Worm (Caenorhabditis elegans) whole organism, midembryonic: ENCODE measurements around the gene F11E6.4.

Source experiments
- T22C8.4 ChIP-seq: fragments of 200-800 bp; sonication (Bioruptor generic); IDR thresholded peaks from 2 replicates; pipeline ENCODE4 v1.3.6; 2022; ENCODE audit warnings: missing genetic modification characterization, missing compliant biosample characterization
- cog-1 ChIP-seq: sonication (generic microtip); optimal IDR thresholded peaks from 2 replicates; lab custom pipeline; 2016; ENCODE audit warnings: missing genetic modification characterization, missing compliant biosample characterization
- flt-1 ChIP-seq: fragments of 200-800 bp; sonication (Bioruptor generic); IDR thresholded peaks from 2 replicates; pipeline ENCODE4 v1.3.6; 2022; ENCODE audit warnings: missing genetic modification characterization, missing compliant biosample characterization
- klf-2 ChIP-seq: fragments of 200-800 bp; sonication (Bioruptor generic); conservative IDR thresholded peaks from 2 replicates; pipeline ENCODE4 v1.3.6; 2022; ENCODE audit warnings: missing genetic modification reagents, missing genetic modification characterization, missing compliant biosample characterization
- med-1 ChIP-seq: sonication (generic microtip); optimal IDR thresholded peaks from 2 replicates; lab custom pipeline; 2017; ENCODE audit warnings: missing genetic modification characterization, mild to moderate bottlenecking, missing compliant biosample characterization, antibody characterized with exemption, missing genetic modification reagents; ENCODE audit not compliant: insufficient read depth
- ref-1 ChIP-seq: fragments of 200-800 bp; sonication (Bioruptor generic); conservative IDR thresholded peaks from 2 replicates; pipeline ENCODE4 v1.3.6; 2022; ENCODE audit warnings: missing genetic modification reagents, missing genetic modification characterization, missing compliant biosample characterization
- tab-1 ChIP-seq: fragments of 200-800 bp; sonication (Bioruptor generic); IDR thresholded peaks from 2 replicates; pipeline ENCODE4 v1.3.6; 2022; ENCODE audit warnings: missing genetic modification characterization, missing compliant biosample characterization
- ztf-23 ChIP-seq: fragments of 200-800 bp; sonication (Bioruptor generic); IDR thresholded peaks from 2 replicates; pipeline ENCODE4 v1.3.6; 2022; ENCODE audit warnings: missing genetic modification reagents, missing genetic modification characterization, missing compliant biosample characterization
- ztf-29 ChIP-seq: fragments of 200-800 bp; sonication (Bioruptor generic); IDR thresholded peaks from 2 replicates; pipeline ENCODE4 v1.3.6; 2022; ENCODE audit warnings: missing genetic modification reagents, missing genetic modification characterization, missing compliant biosample characterization

F11E6.4 gene

DNA sequence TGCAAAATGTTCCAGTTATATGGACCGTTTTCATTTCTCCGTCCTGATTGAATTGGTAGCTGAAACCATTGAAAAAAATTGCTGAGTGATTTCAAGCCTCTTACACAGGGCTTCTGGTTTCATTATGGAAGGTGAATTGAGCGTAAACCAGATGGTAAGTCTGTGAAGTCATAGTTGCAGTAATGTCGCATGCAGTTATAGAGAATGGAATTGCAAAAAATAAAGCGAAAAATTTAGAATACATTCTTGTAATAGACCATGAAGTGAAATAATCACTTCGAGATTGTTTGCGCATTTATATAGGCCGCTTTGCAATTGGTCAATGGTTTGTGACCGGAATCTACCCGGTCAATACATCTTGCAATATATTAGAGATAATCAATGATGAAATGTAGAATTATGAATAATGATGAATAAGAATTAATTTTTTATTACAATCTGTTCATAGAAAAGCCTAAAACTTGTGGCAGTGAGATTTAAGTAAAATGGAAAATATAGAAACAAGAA lies at the start of gene F11E6.4:
F11E6.4 (minus strand) TSS at position 259 of the 507 bp plus-strand sequence.
- no peak for TF ChIP-seq flt-1 (GFP tag; lab: Robert Waterston, UW)
- TF ChIP-seq cog-1 (tag; lab: Kevin White, UChicago) = no peak

DNA sequence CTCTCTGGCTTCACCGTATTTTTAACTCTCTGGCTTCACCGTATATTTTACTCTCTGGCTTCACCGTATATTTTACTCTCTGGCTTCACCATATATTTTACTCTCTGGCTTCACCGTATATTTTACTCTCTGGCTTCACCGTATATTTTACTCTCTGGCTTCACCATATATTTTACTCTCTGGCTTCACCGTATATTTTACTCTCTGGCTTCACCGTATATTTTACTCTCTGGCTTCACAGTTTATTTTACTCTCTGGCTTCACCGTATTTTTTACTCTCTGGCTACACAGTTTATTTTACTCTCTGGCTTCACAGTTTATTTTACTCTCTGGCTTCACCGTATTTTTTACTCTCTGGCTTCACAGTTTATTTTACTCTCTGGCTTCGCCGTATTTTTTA lies 22.6 kb upstream of the F11E6.4 start:
- TF ChIP-seq klf-2 (GFP tag; lab: Robert Waterston, UW) = 0 out of 2 replicates have a peak, but pooled peaks have one; percentile 10

DNA sequence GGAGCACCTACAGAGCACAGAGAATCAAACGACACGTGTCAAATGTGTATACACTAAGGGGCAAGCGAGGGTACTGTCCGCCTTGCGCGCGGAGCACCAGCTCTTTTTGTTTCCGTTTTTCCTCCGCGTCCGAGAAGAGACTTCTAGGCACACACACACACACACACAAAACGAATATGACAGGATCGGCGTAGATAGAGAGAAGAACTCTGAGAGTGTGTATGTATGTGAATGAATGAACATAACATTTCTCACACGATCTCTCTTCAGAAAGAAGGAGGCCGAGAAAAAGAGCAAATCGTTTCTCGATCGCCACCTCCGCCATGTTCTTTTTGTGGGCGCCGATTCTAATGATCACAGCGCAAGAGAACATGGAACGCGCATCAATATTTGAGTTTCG lies 20.5 kb upstream of the F11E6.4 start, which contains the start of gene nas-6:
nas-6 (minus strand) TSS at position 101 of the 400 bp plus-strand sequence.
- no peak for TF ChIP-seq ztf-23 (GFP tag; lab: Robert Waterston, UW)
- no peak for TF ChIP-seq ztf-29 (GFP tag; lab: Robert Waterston, UW)
- TF ChIP-seq flt-1 (GFP tag; lab: Robert Waterston, UW) = no peak
- no peak for TF ChIP-seq med-1 (GFP tag; lab: Kevin White, UChicago)
- no peak for TF ChIP-seq klf-2 (GFP tag; lab: Robert Waterston, UW)
- TF ChIP-seq tab-1 (GFP tag; lab: Robert Waterston, UW) = no peak
- TF ChIP-seq T22C8.4 (GFP tag; lab: Robert Waterston, UW) = no peak
- no peak for TF ChIP-seq ref-1
- TF ChIP-seq cog-1 (tag; lab: Kevin White, UChicago) = no peak

DNA sequence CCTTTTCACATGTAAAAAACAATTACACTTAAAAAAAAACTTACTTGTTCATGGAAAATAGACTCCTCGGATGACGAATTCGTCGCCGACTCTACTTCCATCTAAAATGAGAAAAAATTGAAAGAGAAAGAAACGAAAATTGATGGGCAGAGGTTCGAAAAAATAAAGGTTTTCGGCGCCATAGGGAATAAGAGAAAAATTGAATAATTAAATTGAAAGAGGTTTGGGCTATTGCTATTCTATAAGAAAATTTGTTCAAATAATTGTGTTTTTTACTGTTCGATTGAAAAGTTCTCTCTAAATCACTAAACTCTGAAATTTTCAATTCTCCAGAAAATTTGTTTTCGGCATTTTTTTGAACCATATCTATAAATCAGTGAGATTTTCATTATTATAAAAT lies 13.1 kb upstream of the F11E6.4 start, which contains the start of gene rabr-2:
rabr-2 (minus strand) TSS at position 101 of the 400 bp plus-strand sequence.
- TF ChIP-seq cog-1 (tag; lab: Kevin White, UChicago) = no peak
- no peak for TF ChIP-seq T22C8.4 (GFP tag; lab: Robert Waterston, UW)
- no peak for TF ChIP-seq med-1 (GFP tag; lab: Kevin White, UChicago)
- no peak for TF ChIP-seq ztf-23 (GFP tag; lab: Robert Waterston, UW)
- TF ChIP-seq ztf-29 (GFP tag; lab: Robert Waterston, UW) = no peak
- TF ChIP-seq flt-1 (GFP tag; lab: Robert Waterston, UW) = no peak
- TF ChIP-seq tab-1 (GFP tag; lab: Robert Waterston, UW) = no peak
- no peak for TF ChIP-seq ref-1
- TF ChIP-seq klf-2 (GFP tag; lab: Robert Waterston, UW) = no peak

DNA sequence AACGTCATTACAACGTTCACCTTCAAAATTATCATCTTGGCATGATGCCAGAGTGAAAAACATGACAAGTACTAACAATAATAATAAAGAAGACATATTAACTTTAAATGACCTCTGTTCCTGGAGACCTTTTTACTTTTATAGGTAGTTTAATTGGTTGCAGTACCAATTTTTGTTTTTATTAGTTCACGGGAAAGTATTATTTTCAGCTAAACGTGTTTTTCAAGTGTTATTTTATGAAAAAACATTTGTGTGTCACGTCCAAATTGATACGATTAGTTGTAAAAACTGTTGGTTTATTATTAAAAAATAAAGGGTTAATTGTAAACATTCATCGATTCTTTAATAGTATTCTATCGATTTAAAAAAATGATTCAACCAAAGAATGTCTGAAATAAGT lies 5.6 kb upstream of the F11E6.4 start, which contains the start of gene grl-24:
grl-24 (minus strand) TSS at position 101 of the 400 bp plus-strand sequence.
- TF ChIP-seq ztf-23 (GFP tag; lab: Robert Waterston, UW) (no peak), ref-1 (no peak), flt-1 (GFP tag; lab: Robert Waterston, UW) (no peak), med-1 (GFP tag; lab: Kevin White, UChicago) (no peak), tab-1 (GFP tag; lab: Robert Waterston, UW) (no peak), T22C8.4 (GFP tag; lab: Robert Waterston, UW) (no peak)

DNA sequence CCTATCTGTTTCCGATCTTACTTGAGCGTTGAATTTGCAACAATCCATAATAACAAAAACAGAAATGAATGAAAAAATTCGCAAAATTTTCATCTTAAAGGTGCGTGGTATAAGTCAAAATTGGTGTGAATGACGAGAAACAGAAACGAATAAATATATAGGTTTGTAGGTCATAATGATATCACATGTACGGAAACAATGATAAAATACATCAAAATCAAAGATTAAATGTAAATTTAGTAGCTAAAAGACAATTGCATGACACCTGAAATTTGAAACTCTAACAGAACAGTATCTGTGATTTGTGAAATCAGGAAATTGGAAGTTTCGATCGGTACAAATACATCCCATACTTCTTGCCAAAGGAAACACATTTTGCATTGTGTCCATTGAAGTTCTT lies 5.1 kb upstream of the F11E6.4 start, which contains the start of gene F11E6.9:
F11E6.9 (minus strand) TSS at position 101 of the 400 bp plus-strand sequence.
- TF ChIP-seq tab-1 (GFP tag; lab: Robert Waterston, UW) = no peak
- TF ChIP-seq cog-1 (tag; lab: Kevin White, UChicago) = no peak
- TF ChIP-seq ztf-29 (GFP tag; lab: Robert Waterston, UW) = no peak
- no peak for TF ChIP-seq med-1 (GFP tag; lab: Kevin White, UChicago)
- TF ChIP-seq T22C8.4 (GFP tag; lab: Robert Waterston, UW) = no peak

DNA sequence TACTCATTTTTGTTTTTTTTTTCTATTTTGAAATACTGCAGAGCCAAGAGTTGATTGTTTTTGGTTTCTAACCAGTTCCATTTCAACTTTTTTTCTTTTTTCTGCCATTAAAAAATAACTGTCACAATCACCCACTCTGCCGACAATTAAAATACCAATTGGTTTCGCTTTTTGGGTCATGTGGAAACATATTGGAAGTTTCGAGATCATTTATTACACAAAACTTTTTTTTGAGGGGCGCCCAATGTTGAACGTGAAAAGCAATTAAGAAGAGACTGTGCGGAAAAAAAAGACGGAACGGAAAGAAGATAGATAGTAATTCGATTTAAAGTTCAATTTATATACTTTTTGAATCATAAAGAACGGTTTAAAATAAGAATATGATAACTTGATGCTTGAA lies 3.9 kb upstream of the F11E6.4 start:
- TF ChIP-seq ref-1 (no peak), med-1 (GFP tag; lab: Kevin White, UChicago) (no peak), flt-1 (GFP tag; lab: Robert Waterston, UW) (no peak)

DNA sequence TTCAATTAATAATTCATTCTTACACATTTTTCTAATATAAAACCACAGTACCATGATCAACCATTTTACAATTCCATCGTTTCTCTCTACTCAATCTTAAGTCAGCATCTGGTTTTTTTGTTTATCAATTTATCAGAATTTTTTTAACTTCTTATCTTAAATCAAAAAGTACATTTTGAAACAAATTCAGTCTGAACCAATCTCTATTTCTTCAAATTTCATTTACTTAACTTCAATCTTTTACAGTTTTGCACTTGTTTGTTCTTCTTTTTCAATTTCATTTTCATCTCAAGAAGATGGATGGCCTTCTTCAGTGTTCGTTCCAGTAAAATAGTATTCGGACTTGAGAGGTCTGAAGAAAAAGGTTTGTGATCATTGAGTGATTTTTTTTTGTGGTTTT lies 2.9 kb upstream of the F11E6.4 start, which contains the start of gene gba-3:
gba-3 (plus strand) TSS at position 301 of the 400 bp plus-strand sequence.
- TF ChIP-seq T22C8.4 (GFP tag; lab: Robert Waterston, UW) (no peak), klf-2 (GFP tag; lab: Robert Waterston, UW) (no peak), ztf-29 (GFP tag; lab: Robert Waterston, UW) (no peak), ztf-23 (GFP tag; lab: Robert Waterston, UW) (no peak), med-1 (GFP tag; lab: Kevin White, UChicago) (no peak)

DNA sequence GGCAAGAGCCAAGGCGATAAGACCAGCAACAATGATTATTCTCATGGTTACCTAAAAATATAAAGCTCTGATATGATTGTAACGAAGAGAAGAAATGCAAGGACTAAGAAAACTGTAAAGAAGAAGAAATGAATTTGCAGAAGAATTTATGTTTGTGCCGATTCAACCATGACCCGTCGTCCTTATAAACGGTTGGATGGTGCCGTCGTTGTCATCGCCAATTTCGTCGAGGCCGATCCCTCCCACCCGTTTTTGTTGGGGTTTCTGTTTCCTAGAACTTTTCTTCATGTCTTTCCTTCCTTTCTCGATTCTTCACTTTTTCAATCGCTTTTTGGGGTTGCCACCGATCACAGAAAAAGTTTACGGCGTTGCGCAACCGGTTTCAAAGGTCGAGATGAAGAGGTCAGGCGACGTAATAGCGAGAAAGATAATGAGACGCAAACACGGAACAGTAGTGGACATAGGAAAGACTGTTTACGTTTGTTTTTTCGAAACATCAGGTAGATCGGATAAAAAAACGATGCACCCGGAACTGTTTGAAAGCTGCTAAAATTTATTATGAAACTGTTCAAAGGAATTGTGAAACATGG lies 1.8 kb upstream of the F11E6.4 start, which contains the start of gene epic-1:
epic-1 (minus strand) TSS at position 51 of the 590 bp plus-strand sequence.
- TF ChIP-seq flt-1 (GFP tag; lab: Robert Waterston, UW) (no peak), klf-2 (GFP tag; lab: Robert Waterston, UW) (no peak)

DNA sequence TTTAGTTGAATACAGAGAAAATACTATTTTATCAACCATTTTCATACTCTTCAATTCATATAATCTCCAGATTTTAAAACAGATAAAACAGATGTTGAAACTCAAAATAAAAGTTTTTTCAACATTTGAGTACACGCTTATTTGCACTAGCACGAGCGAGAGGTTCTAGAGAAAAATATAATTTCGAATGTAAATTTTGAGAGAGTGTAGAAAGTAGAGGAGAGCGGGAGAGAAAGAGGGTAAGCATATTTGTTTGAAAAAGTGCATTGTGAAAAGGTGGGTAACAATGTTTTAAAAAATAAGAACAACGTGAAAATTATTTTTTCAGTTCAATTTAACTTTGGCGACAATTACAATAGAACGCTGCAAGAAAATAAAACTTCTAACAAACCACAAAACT lies 2.3 kb downstream of the F11E6.4 start:
- TF ChIP-seq med-1 (GFP tag; lab: Kevin White, UChicago) = no peak
- no peak for TF ChIP-seq cog-1 (tag; lab: Kevin White, UChicago)
- no peak for TF ChIP-seq ref-1
- TF ChIP-seq flt-1 (GFP tag; lab: Robert Waterston, UW) = no peak
- TF ChIP-seq klf-2 (GFP tag; lab: Robert Waterston, UW) = no peak
- TF ChIP-seq tab-1 (GFP tag; lab: Robert Waterston, UW) = no peak
- TF ChIP-seq ztf-23 (GFP tag; lab: Robert Waterston, UW) = no peak
- no peak for TF ChIP-seq T22C8.4 (GFP tag; lab: Robert Waterston, UW)
